Worm (Caenorhabditis elegans): Measurements from ENCODE around the gene F26G1.2.

DNA sequence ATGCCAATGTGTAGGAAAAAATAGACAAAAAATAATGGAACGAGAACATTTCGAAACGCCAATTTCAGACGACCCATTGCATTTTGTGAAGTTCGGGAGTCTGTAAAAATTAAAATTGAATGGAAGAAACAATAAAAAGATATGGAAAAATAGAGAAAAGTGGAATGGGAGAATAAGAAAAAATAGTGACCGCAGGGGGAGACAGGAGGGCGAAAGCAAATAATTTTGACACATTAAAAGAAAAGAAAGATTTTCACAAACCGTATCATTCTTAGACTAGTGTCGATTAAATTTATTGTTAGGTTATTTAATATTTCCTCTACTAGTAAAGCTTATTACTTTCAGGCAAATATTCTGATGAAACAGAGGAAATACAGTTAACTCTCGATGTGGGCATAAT, 29.0 kb upstream of the F26G1.2 start, which contains the start of gene F41C3.11:
- TF ChIP-seq pha-2 (tag; optimal IDR thresholded peaks at IDR 0.05): no peak
- no peak for TF ChIP-seq ama-1 (optimal IDR thresholded peaks at IDR 0.05)
- TF ChIP-seq pag-3 (tag; optimal IDR thresholded peaks at IDR 0.05; ENCODE audit: borderline replicate concordance): no peak
- no peak for TF ChIP-seq T23F11.4 (GFP tag; optimal IDR thresholded peaks at IDR 0.05)
- no peak for TF ChIP-seq npax-4 (tag; optimal IDR thresholded peaks at IDR 0.05)
- no peak for TF ChIP-seq fkh-6 (tag; optimal IDR thresholded peaks at IDR 0.05)
- no peak for TF ChIP-seq elt-2 (tag; optimal IDR thresholded peaks at IDR 0.05)
- no peak for TF ChIP-seq rnt-1 (tag; optimal IDR thresholded peaks at IDR 0.05)
- TF ChIP-seq nhr-11 (tag; optimal IDR thresholded peaks at IDR 0.05): no peak
- TF ChIP-seq dmd-4 (tag; optimal IDR thresholded peaks at IDR 0.05; ENCODE audit: borderline replicate concordance): no peak
